Fruit fly (Drosophila melanogaster): ENCODE data around the gene CG15515.
A peak's percentile ranks its signal among the peaks of the same experiment; 100 is the strongest.

Gene CG15515

dm6 chr3R:29868676-29869349, 36.5 kb upstream of the CG15515 start, which contains the start of gene Zip99C (continued):
- TF ChIP-seq dl (GFP tag; optimal IDR thresholded peaks at IDR 0.05; ENCODE audit: insufficient read depth in 1 of 2, partially characterized antibody in 2 of 2) (no peak), foxo (GFP tag; optimal IDR thresholded peaks at IDR 0.05) (peak in 1 of 2 experiments; percentile 58), pan (optimal IDR thresholded peaks at IDR 0.05) (no peak), usp (GFP tag; optimal IDR thresholded peaks at IDR 0.05) (no peak), brk (GFP tag; optimal IDR thresholded peaks at IDR 0.05) (peak; percentile 86)

DNA sequence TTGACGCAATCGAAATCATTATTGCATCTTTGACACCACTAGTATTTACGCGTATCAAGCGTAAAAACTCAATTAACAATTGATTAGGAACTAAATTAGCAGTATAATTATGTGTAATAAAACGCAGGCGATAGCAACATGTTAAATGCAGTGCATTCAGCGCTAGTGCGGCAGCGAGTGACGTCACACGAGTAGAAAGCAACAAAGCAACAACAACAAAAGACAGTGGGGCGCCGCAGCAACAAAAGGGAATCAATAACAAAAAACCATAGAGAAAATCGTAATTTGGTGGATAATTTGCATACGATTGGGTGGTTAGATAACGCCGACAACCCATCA, 35.9 kb upstream of the CG15515 start, which contains the start of gene CG34133:
TSS of gene CG34133 (plus strand) at position 16 of the 339 bp plus-strand sequence.
- TF ChIP-seq brk (GFP tag; optimal IDR thresholded peaks at IDR 0.05) (no peak), Abd-B (GFP tag; optimal IDR thresholded peaks at IDR 0.05) (no peak), usp (GFP tag; optimal IDR thresholded peaks at IDR 0.05) (no peak), CrebA (GFP tag; optimal IDR thresholded peaks at IDR 0.05; ENCODE audit: borderline replicate concordance) (no peak), Myc (optimal IDR thresholded peaks at IDR 0.05) (no peak), Dif (GFP tag; optimal IDR thresholded peaks at IDR 0.05; ENCODE audit: partially characterized antibody) (no peak), br (GFP tag; optimal IDR thresholded peaks at IDR 0.05) (no peak), N (GFP tag; optimal IDR thresholded peaks at IDR 0.05) (no peak), CG32264 (GFP tag; optimal IDR thresholded peaks at IDR 0.05) (no peak), pan (optimal IDR thresholded peaks at IDR 0.05) (no peak), dmrt93B (GFP tag; optimal IDR thresholded peaks at IDR 0.05) (no peak), dl (GFP tag; optimal IDR thresholded peaks at IDR 0.05; ENCODE audit: insufficient read depth in 1 of 2, partially characterized antibody in 2 of 2) (no peak), Hr83 (GFP tag; optimal IDR thresholded peaks at IDR 0.05; ENCODE audit: poor library complexity, severe bottlenecking) (no peak), psq (GFP tag; optimal IDR thresholded peaks at IDR 0.05) (no peak), woc (GFP tag; optimal IDR thresholded peaks at IDR 0.05) (no peak), Rel (GFP tag; optimal IDR thresholded peaks at IDR 0.05) (no peak), Rel (tag; optimal IDR thresholded peaks at IDR 0.05) (no peak), lola (GFP tag; optimal IDR thresholded peaks at IDR 0.05) (no peak), Mio (GFP tag; optimal IDR thresholded peaks at IDR 0.05) (no peak), ey (GFP tag; optimal IDR thresholded peaks at IDR 0.05) (no peak), dsf (GFP tag; optimal IDR thresholded peaks at IDR 0.05; ENCODE audit: borderline replicate concordance) (no peak)

dm6 chr3R:29875830-29876229, 29.4 kb upstream of the CG15515 start:
- no peak for TF ChIP-seq CrebA (GFP tag; optimal IDR thresholded peaks at IDR 0.05; ENCODE audit: borderline replicate concordance)
- TF ChIP-seq Dif (GFP tag; optimal IDR thresholded peaks at IDR 0.05; ENCODE audit: partially characterized antibody), result no peak
- peak; percentile 53 for TF ChIP-seq ey (GFP tag; optimal IDR thresholded peaks at IDR 0.05)
- TF ChIP-seq OdsH (GFP tag; optimal IDR thresholded peaks at IDR 0.05), result peak; percentile 12
- TF ChIP-seq h (GFP tag; optimal IDR thresholded peaks at IDR 0.05), result peak; percentile 44
- peak in 1 of 2 experiments; percentile 65 for TF ChIP-seq foxo (GFP tag; optimal IDR thresholded peaks at IDR 0.05)
- no peak for TF ChIP-seq dl (GFP tag; optimal IDR thresholded peaks at IDR 0.05; ENCODE audit: insufficient read depth in 1 of 2, partially characterized antibody in 2 of 2)
- no peak for TF ChIP-seq tai (GFP tag; optimal IDR thresholded peaks at IDR 0.05)
- TF ChIP-seq jim (GFP tag; optimal IDR thresholded peaks at IDR 0.05), result no peak
- peak; percentile 54 for TF ChIP-seq br (GFP tag; optimal IDR thresholded peaks at IDR 0.05)
- TF ChIP-seq fru (GFP tag; optimal IDR thresholded peaks at IDR 0.05), result peak; percentile 57
- no peak for TF ChIP-seq dmrt93B (GFP tag; optimal IDR thresholded peaks at IDR 0.05)
- peak; percentile 42 for TF ChIP-seq HLH106 (tag; optimal IDR thresholded peaks at IDR 0.05)
- TF ChIP-seq Abd-B (GFP tag; optimal IDR thresholded peaks at IDR 0.05), result no peak
- TF ChIP-seq woc (GFP tag; optimal IDR thresholded peaks at IDR 0.05), result no peak
- no peak for TF ChIP-seq Myc (optimal IDR thresholded peaks at IDR 0.05)
- no peak for TF ChIP-seq CG9705 (GFP tag; optimal IDR thresholded peaks at IDR 0.05)
- TF ChIP-seq usp (GFP tag; optimal IDR thresholded peaks at IDR 0.05), result no peak
- TF ChIP-seq Hnf4 (GFP tag; optimal IDR thresholded peaks at IDR 0.05), result peak; percentile 39
- no peak for TF ChIP-seq sv (GFP tag; optimal IDR thresholded peaks at IDR 0.05)
- no peak for TF ChIP-seq Dfd (GFP tag; optimal IDR thresholded peaks at IDR 0.05)
- peak; percentile 42 for TF ChIP-seq Sp1 (GFP tag; optimal IDR thresholded peaks at IDR 0.05)
- TF ChIP-seq rgr (GFP tag; optimal IDR thresholded peaks at IDR 0.05), result peak; percentile 38

DNA sequence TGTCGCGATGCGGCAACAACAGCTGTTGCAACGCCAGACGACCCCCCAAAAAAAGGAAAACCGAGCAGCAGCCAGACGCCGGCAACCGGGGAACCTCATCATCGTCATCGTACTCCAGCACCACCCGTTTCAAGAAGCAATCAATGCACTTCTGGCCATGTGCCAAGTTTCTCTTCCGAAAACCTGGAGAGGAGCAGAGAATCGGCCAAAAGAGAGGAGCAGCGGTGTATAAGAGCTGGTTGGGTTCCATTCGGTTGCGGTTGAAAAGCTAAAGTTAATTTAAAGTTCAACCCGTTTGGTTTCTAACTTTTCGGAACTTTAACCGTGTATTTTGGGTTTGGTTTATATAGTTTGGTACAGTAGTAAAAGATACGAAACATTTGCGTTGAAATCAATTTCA, 29.0 kb upstream of the CG15515 start:
- TF ChIP-seq HLH106 (tag; optimal IDR thresholded peaks at IDR 0.05) (no peak), Mio (GFP tag; optimal IDR thresholded peaks at IDR 0.05) (no peak), CG9705 (GFP tag; optimal IDR thresholded peaks at IDR 0.05) (no peak), Jra (GFP tag; optimal IDR thresholded peaks at IDR 0.05) (no peak), sage (GFP tag; optimal IDR thresholded peaks at IDR 0.05) (no peak), lola (GFP tag; optimal IDR thresholded peaks at IDR 0.05) (no peak), br (GFP tag; optimal IDR thresholded peaks at IDR 0.05) (no peak), ey (GFP tag; optimal IDR thresholded peaks at IDR 0.05) (no peak), Abd-B (GFP tag; optimal IDR thresholded peaks at IDR 0.05) (no peak), dl (GFP tag; optimal IDR thresholded peaks at IDR 0.05; ENCODE audit: insufficient read depth in 1 of 2, partially characterized antibody in 2 of 2) (peak; percentile 60 to 78), h (GFP tag; optimal IDR thresholded peaks at IDR 0.05) (no peak), Dif (GFP tag; optimal IDR thresholded peaks at IDR 0.05; ENCODE audit: partially characterized antibody) (peak; percentile 84), pan (optimal IDR thresholded peaks at IDR 0.05) (no peak), rgr (GFP tag; optimal IDR thresholded peaks at IDR 0.05) (no peak), psq (GFP tag; optimal IDR thresholded peaks at IDR 0.05) (no peak), Dfd (GFP tag; optimal IDR thresholded peaks at IDR 0.05) (no peak), dmrt93B (GFP tag; optimal IDR thresholded peaks at IDR 0.05) (no peak)
